Worm (Caenorhabditis elegans): ENCODE results near the gene Y45G5AM.9.

The Y45G5AM.9 gene

DNA sequence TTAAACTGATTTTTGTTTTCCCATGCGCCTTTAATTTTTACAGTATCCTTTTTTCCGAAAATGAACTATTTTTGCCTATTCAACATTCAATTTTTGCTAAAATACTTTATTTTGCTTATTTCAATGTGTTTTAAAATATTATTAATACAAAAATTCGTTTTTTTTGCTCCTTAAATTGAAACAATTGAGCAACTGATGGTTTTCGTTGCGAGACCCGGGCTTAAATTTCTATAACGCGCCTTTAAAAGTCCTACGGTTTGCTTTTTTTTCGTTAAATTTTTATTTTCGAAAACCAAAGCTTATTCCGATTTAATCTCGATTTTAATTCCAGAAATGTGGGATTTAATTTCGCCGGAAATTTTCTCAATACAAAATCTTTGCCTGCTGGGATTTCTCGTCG lies 846 bp upstream of the Y45G5AM.9 start, which contains the start of gene algn-5:
algn-5 (plus strand) TSS at position 295 of the 400 bp plus-strand sequence.
- TF ChIP-seq unc-130 (GFP tag; optimal IDR thresholded peaks at IDR 0.05), result no peak
- no peak for TF ChIP-seq daf-19 (GFP tag; conservative IDR thresholded peaks at IDR 0.05)
- no peak for TF ChIP-seq lin-39 (tag; optimal IDR thresholded peaks at IDR 0.05)
- no peak for TF ChIP-seq daf-8 (GFP tag; IDR thresholded peaks at IDR 0.05)
- TF ChIP-seq ztf-7 (tag; optimal IDR thresholded peaks at IDR 0.05), result no peak
- no peak for TF ChIP-seq ceh-28 (tag; optimal IDR thresholded peaks at IDR 0.05)
- no peak for TF ChIP-seq vab-7 (GFP tag; IDR thresholded peaks at IDR 0.05)
- no peak for TF ChIP-seq tag-97 (GFP tag; IDR thresholded peaks at IDR 0.05)
- TF ChIP-seq Y5F2A.4 (GFP tag; optimal IDR thresholded peaks at IDR 0.05), result no peak
- TF ChIP-seq dmd-8 (GFP tag; IDR thresholded peaks at IDR 0.05), result no peak
- no peak for TF ChIP-seq lin-13 (GFP tag; optimal IDR thresholded peaks at IDR 0.05)
- TF ChIP-seq nhr-10 (tag; optimal IDR thresholded peaks at IDR 0.05), result no peak
- no peak for TF ChIP-seq nhr-102 (tag; optimal IDR thresholded peaks at IDR 0.05)
- TF ChIP-seq Y75B8A.6 (GFP tag; IDR thresholded peaks at IDR 0.05), result no peak
- no peak for TF ChIP-seq mes-2 (tag; optimal IDR thresholded peaks at IDR 0.05; ENCODE audit: poor library complexity, severe bottlenecking)
- TF ChIP-seq skn-1 (tag; optimal IDR thresholded peaks at IDR 0.05), result no peak
- no peak for TF ChIP-seq saeg-2 (GFP tag; IDR thresholded peaks at IDR 0.05)
- no peak for TF ChIP-seq F37D6.2 (tag; optimal IDR thresholded peaks at IDR 0.05)
- TF ChIP-seq pqm-1 (tag; optimal IDR thresholded peaks at IDR 0.05), result no peak
- no peak for TF ChIP-seq duxl-1 (tag; optimal IDR thresholded peaks at IDR 0.05; ENCODE audit: poor library complexity)

DNA sequence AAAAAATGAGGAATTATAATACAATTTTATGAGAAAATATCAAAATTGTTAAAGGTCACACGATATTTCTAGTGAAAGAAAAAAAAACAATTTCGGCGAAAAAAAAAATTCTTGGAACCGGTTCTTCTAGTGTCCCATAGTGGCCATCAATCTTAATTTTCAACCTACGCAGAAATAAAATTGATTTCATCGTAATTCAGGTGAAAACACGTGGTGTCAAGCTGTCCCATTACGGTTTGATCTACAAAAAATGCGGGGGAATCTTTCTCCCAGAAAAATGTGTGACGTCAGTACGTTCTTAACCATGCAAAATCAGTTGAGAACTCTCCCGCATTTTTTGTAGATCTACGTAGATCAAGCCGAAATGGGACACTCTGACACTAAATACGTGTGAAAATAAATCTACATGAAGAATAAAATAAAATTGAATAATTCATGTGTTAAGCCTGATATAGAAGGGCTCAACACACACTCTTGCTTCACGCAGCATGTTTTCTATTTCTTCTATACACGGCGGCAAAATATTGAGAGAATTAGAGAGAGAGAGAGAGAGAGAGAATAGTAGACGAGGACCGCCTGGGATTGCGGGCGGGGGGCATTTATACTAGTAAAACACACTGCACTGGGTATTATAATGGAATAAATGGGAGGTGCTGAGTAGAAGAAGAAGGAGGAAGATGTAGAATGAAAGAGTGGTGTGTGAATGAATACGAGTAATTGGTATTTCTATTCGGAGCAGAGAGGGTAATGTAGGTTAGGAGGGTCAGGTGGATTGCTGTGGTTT lies 1.6 kb downstream of the Y45G5AM.9 start:
- TF ChIP-seq dmd-6 (GFP tag; IDR thresholded peaks at IDR 0.05) (peak; percentile 35; the same call in 1 of the 2 replicates), aly-2 (tag; optimal IDR thresholded peaks at IDR 0.05) (no peak), ceh-20 (GFP tag; IDR thresholded peaks at IDR 0.05) (peak; percentile 43; the same call in 1 of the 2 replicates), nhr-28 (tag; optimal IDR thresholded peaks at IDR 0.05) (peak; percentile 3), mes-2 (tag; optimal IDR thresholded peaks at IDR 0.05; ENCODE audit: poor library complexity, severe bottlenecking) (peak; percentile 16), Y75B8A.6 (GFP tag; IDR thresholded peaks at IDR 0.05) (no peak), mxl-3 (GFP tag; optimal IDR thresholded peaks at IDR 0.05) (peak; percentile 8), nhr-237 (tag; optimal IDR thresholded peaks at IDR 0.05) (no peak), aha-1 (tag) (peak; percentile 67)

DNA sequence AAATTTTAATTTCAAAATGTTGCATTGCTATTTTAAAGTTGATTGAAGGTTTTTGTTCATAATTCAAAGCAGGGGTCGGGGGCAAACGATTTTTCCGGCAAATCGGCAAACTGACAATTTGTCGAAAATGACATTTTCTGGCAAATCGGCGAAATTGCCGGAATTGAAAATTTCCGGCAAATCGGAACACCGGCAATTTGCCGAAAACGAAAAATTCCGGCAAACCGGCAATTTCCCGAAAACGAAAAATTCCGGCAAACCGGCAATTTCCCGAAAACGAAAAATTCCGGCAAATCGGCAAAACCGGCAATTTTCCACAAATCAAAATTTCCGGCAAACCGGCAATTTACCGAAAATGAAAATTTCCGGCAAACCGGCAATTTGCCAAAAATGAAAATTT lies 4.2 kb downstream of the Y45G5AM.9 start:
- peak; percentile 45 for TF ChIP-seq dmd-6 (GFP tag; IDR thresholded peaks at IDR 0.05)
- peak; percentile 56 for TF ChIP-seq gei-8 (GFP tag; optimal IDR thresholded peaks at IDR 0.05)
- TF ChIP-seq daf-19 (GFP tag; conservative IDR thresholded peaks at IDR 0.05), result no peak
- no peak for TF ChIP-seq dpl-1 (GFP tag; optimal IDR thresholded peaks at IDR 0.05)
- 0 out of 4 replicates have a peak, but pooled peaks of 1 of the 2 experiments have one; percentile 62 for TF ChIP-seq madf-5 (GFP tag; IDR thresholded peaks at IDR 0.05)
- 0 out of 2 replicates have a peak, but pooled peaks have one; percentile 84 for TF ChIP-seq zfp-3 (GFP tag; conservative IDR thresholded peaks at IDR 0.05)
- no peak for TF ChIP-seq D1046.2 (GFP tag; IDR thresholded peaks at IDR 0.05)
- TF ChIP-seq mes-2 (tag; optimal IDR thresholded peaks at IDR 0.05; ENCODE audit: poor library complexity, severe bottlenecking), result no peak
- no peak for TF ChIP-seq rbr-2 (tag; optimal IDR thresholded peaks at IDR 0.05)
- 0 out of 2 replicates have a peak, but pooled peaks have one; percentile 36 for TF ChIP-seq dmd-8 (GFP tag; IDR thresholded peaks at IDR 0.05)
- peak; percentile 35; the same call in 1 of the 2 replicates for TF ChIP-seq set-16 (GFP tag; IDR thresholded peaks at IDR 0.05)
- peak; percentile 32 for TF ChIP-seq nhr-111 (GFP tag; optimal IDR thresholded peaks at IDR 0.05)
- no peak for TF ChIP-seq ZK546.5 (tag; optimal IDR thresholded peaks at IDR 0.05)
- TF ChIP-seq dve-1 (tag; optimal IDR thresholded peaks at IDR 0.05; ENCODE audit: insufficient read depth), result no peak
- TF ChIP-seq mdt-29 (GFP tag; IDR thresholded peaks at IDR 0.05), result peak; percentile 39; the same call in 1 of the 2 replicates
- TF ChIP-seq egl-43 (GFP tag; IDR thresholded peaks at IDR 0.05), result peak; percentile 47; the same call in 1 of the 2 replicates
- no peak for TF ChIP-seq ceh-20 (GFP tag; IDR thresholded peaks at IDR 0.05)
- TF ChIP-seq T26A8.4 (GFP tag; IDR thresholded peaks at IDR 0.05), result peak; percentile 66
- TF ChIP-seq php-3 (GFP tag; IDR thresholded peaks at IDR 0.05), result peak; percentile 12; the same call in 1 of the 2 replicates
- no peak for TF ChIP-seq mdl-1 (tag; optimal IDR thresholded peaks at IDR 0.05)
- peak; percentile 31; the same call in 1 of the 2 replicates for TF ChIP-seq hmg-1.1 (GFP tag; IDR thresholded peaks at IDR 0.05)
- no peak for TF ChIP-seq daf-8 (GFP tag; IDR thresholded peaks at IDR 0.05)
- 0 out of 2 replicates have a peak, but pooled peaks have one; percentile 22 for TF ChIP-seq vab-7 (GFP tag; IDR thresholded peaks at IDR 0.05)
- TF ChIP-seq ceh-82 (tag; optimal IDR thresholded peaks at IDR 0.05), result no peak
- TF ChIP-seq lin-29 (GFP tag; IDR thresholded peaks at IDR 0.05), result peak; percentile 46; the same call in 1 of the 2 replicates
- TF ChIP-seq F10B5.3 (tag; optimal IDR thresholded peaks at IDR 0.05), result no peak
